Fruit fly (Drosophila melanogaster): ENCODE measurements around the gene up.

up gene

DNA sequence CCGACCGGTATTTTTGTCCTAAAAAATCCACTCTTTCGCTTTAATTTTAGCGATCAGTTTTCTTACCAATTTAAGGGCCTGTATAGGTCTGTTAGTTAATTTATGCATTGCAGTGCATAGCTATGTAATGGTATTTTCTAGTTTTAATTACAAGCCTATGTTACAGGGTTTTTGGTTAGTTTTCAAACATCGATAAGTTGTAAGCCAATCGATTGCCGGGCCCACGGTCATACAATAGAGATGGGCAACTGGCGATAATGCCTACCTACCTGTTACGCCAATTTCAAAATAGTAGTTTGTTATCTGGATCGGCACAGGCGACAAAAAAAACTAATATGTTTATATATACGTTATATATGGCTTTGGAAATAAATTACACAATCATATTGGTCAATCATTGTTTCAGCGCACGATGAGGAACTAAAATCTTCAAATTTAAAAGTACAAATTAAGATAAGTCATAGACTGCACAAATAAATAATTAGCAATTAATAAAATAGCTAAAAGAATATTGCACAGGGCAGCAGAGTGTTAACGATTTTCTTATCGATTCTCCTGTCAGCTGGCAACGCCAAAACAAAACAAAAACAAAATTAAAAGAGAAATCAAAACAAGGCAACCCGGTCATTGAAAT lies 14.2 kb upstream of the up start, which contains the start of the genes tth and Tango2 (continued):
- peak; percentile 84 for TF ChIP-seq CG30403 (GFP tag; optimal IDR thresholded peaks at IDR 0.05)
- TF ChIP-seq CG14710 (tag; optimal IDR thresholded peaks at IDR 0.05) = peak; percentile 61
- peak; percentile 42; the same call in 1 of the 2 replicates for TF ChIP-seq danr (GFP tag; IDR thresholded peaks at IDR 0.05)
- peak; percentile 84 for TF ChIP-seq mam (GFP tag; optimal IDR thresholded peaks at IDR 0.05)
- TF ChIP-seq Hr51 (GFP tag; optimal IDR thresholded peaks at IDR 0.05) = peak; percentile 72 to 76
- TF ChIP-seq sd (tag; optimal IDR thresholded peaks at IDR 0.05) = no peak
- peak; percentile 83 for TF ChIP-seq CG12391 (tag; optimal IDR thresholded peaks at IDR 0.05)
- no peak for TF ChIP-seq yki (optimal IDR thresholded peaks at IDR 0.05)
- TF ChIP-seq dmrt11E (tag; optimal IDR thresholded peaks at IDR 0.05) = peak; percentile 57
- TF ChIP-seq CG32767 (GFP tag; IDR thresholded peaks at IDR 0.05) = peak; percentile 32; the same call in 1 of the 2 replicates
- no peak for TF ChIP-seq CG13894 (tag; optimal IDR thresholded peaks at IDR 0.05)
- no peak for TF ChIP-seq CG30431 (GFP tag; optimal IDR thresholded peaks at IDR 0.05)
- no peak for TF ChIP-seq lab (GFP tag; optimal IDR thresholded peaks at IDR 0.05)
- TF ChIP-seq tap (tag; optimal IDR thresholded peaks at IDR 0.05) = no peak
- TF ChIP-seq hkb (optimal IDR thresholded peaks at IDR 0.05) = peak; percentile 62
- peak; percentile 67 for TF ChIP-seq hkb (GFP tag; IDR thresholded peaks at IDR 0.05)
- no peak for TF ChIP-seq br (optimal IDR thresholded peaks at IDR 0.05)
- no peak for TF ChIP-seq eve (GFP tag; optimal IDR thresholded peaks at IDR 0.05)
- peak; percentile 61; the same call in 1 of the 2 replicates for TF ChIP-seq unc-4 (GFP tag; IDR thresholded peaks at IDR 0.05; ENCODE audit: partially characterized antibody)
- peak; percentile 29 for TF ChIP-seq slou (GFP tag; optimal IDR thresholded peaks at IDR 0.05)
- TF ChIP-seq ac (GFP tag; optimal IDR thresholded peaks at IDR 0.05) = no peak
- no peak for TF ChIP-seq CG10274 (GFP tag; optimal IDR thresholded peaks at IDR 0.05)
- peak; percentile 50 for TF ChIP-seq twi (tag; optimal IDR thresholded peaks at IDR 0.05)
- peak; percentile 63 for TF ChIP-seq CG14441 (GFP tag; IDR thresholded peaks at IDR 0.05)
- peak; percentile 63 for TF ChIP-seq CG2116 (GFP tag; optimal IDR thresholded peaks at IDR 0.05)
- no peak for TF ChIP-seq Neu2 (GFP tag; optimal IDR thresholded peaks at IDR 0.05; ENCODE audit: borderline replicate concordance)
- TF ChIP-seq CkIIα-i1 (GFP tag; IDR thresholded peaks at IDR 0.05) = no peak
- peak; percentile 79 for TF ChIP-seq E2f2 (GFP tag; IDR thresholded peaks at IDR 0.05)
- peak; percentile 73 for TF ChIP-seq H2.0 (GFP tag; IDR thresholded peaks at IDR 0.05)
- no peak for TF ChIP-seq CG1792 (GFP tag; optimal IDR thresholded peaks at IDR 0.05)
- TF ChIP-seq pita (GFP tag; optimal IDR thresholded peaks at IDR 0.05) = no peak
- no peak for TF ChIP-seq YL-1 (GFP tag; optimal IDR thresholded peaks at IDR 0.05)
- TF ChIP-seq pb (GFP tag; optimal IDR thresholded peaks at IDR 0.05) = no peak
- peak; percentile 79 for TF ChIP-seq Nf-YC (tag; optimal IDR thresholded peaks at IDR 0.05)
- peak; percentile 28 for TF ChIP-seq CG18011 (GFP tag; optimal IDR thresholded peaks at IDR 0.05)
- peak; percentile 72; the same call in 2 of the 3 replicates for TF ChIP-seq ken (GFP tag; IDR thresholded peaks at IDR 0.05)
- no peak for TF ChIP-seq CG3407 (GFP tag; optimal IDR thresholded peaks at IDR 0.05)
- peak; percentile 6 for TF ChIP-seq en (GFP tag; optimal IDR thresholded peaks at IDR 0.05)
- no peak for TF ChIP-seq Dfd (GFP tag; optimal IDR thresholded peaks at IDR 0.05)
- no peak for TF ChIP-seq CG6854 (GFP tag; optimal IDR thresholded peaks at IDR 0.05)
- TF ChIP-seq trem (tag; optimal IDR thresholded peaks at IDR 0.05) = peak; percentile 31
- TF ChIP-seq CG15514 (GFP tag; optimal IDR thresholded peaks at IDR 0.05) = peak; percentile 29
- TF ChIP-seq Oli (tag; optimal IDR thresholded peaks at IDR 0.05) = peak; percentile 78
- no peak for TF ChIP-seq tio (GFP tag; optimal IDR thresholded peaks at IDR 0.05)
- TF ChIP-seq CG3847 (GFP tag; IDR thresholded peaks at IDR 0.05) = peak; percentile 75
- no peak for TF ChIP-seq CG15479 (GFP tag; optimal IDR thresholded peaks at IDR 0.05)
- TF ChIP-seq Aef1 (GFP tag; IDR thresholded peaks at IDR 0.05) = peak; percentile 51; the same call in 1 of the 3 replicates
- TF ChIP-seq CG2120 (GFP tag; optimal IDR thresholded peaks at IDR 0.05) = peak; percentile 91
- TF ChIP-seq klu (GFP tag; IDR thresholded peaks at IDR 0.05) = peak; percentile 36; the same call in 1 of the 2 replicates
- no peak for TF ChIP-seq sim (GFP tag; IDR thresholded peaks at IDR 0.05)
- TF ChIP-seq oc (tag; optimal IDR thresholded peaks at IDR 0.05) = no peak
